3 fruit fly cellular contexts compared by ENCODE assay signal in genomic region chrX:11544951-11545426, dm6.
TF ChIP-seq lines count a peak whose summit lies in the region.

No protein-coding gene starts in this region.

- TF ChIP-seq CTCF in whole organism, embryonic (GFP tag; optimal IDR thresholded peaks at IDR 0.05; lab: Kevin White, UChicago) = no peak

TF ChIP-seq in whole organism, embryonic, 481 proteins besides CTCF, POLR2A, EP300 and RAD21:
- no peak for TF ChIP-seq hkb (optimal IDR thresholded peaks at IDR 0.05; lab: Kevin White, UChicago)
- no peak for TF ChIP-seq hkb (GFP tag; IDR thresholded peaks at IDR 0.05; lab: Robert Waterston, UW)
- peak; percentile 7; the same call in 1 of the 2 replicates for TF ChIP-seq Drgx (GFP tag; IDR thresholded peaks at IDR 0.05; lab: Robert Waterston, UW)
- TF ChIP-seq emc (GFP tag; optimal IDR thresholded peaks at IDR 0.05; lab: Kevin White, UChicago) = no peak
- TF ChIP-seq ERR (GFP tag; optimal IDR thresholded peaks at IDR 0.05; lab: Kevin White, UChicago) = no peak
- no peak for TF ChIP-seq hb (GFP tag; IDR thresholded peaks at IDR 0.05; lab: Robert Waterston, UW; ENCODE audit: partially characterized antibody)
- TF ChIP-seq cad (GFP tag; optimal IDR thresholded peaks at IDR 0.05; lab: Kevin White, UChicago) = no peak
- no peak for TF ChIP-seq CG10979 (tag; optimal IDR thresholded peaks at IDR 0.05; lab: Kevin White, UChicago)
- no peak for TF ChIP-seq Xbp1 (GFP tag; optimal IDR thresholded peaks at IDR 0.05; lab: Kevin White, UChicago)
- peak in 1 of 2 experiments; percentile 56 for TF ChIP-seq bsh (GFP tag; optimal IDR thresholded peaks at IDR 0.05; lab: Kevin White, UChicago)
- no peak for TF ChIP-seq fd102C (GFP tag; optimal IDR thresholded peaks at IDR 0.05; lab: Kevin White, UChicago)

TF ChIP-seq in whole organism, prepupa, 60 proteins besides CTCF, POLR2A, EP300 and RAD21:
- TF ChIP-seq CG15336 (GFP tag; IDR thresholded peaks at IDR 0.05; lab: Robert Waterston, UW) (peak; percentile 7; the same call in 1 of the 2 replicates), dac (GFP tag; optimal IDR thresholded peaks at IDR 0.05; lab: Kevin White, UChicago) (no peak), eg (GFP tag; IDR thresholded peaks at IDR 0.05; lab: Robert Waterston, UW) (peak; percentile 16; the same call in 1 of the 3 replicates), Lpt (GFP tag; optimal IDR thresholded peaks at IDR 0.05; lab: Kevin White, UChicago) (peak; percentile 44), CG6276 (GFP tag; optimal IDR thresholded peaks at IDR 0.05; lab: Kevin White, UChicago) (peak; percentile 43), CG9139 (GFP tag; optimal IDR thresholded peaks at IDR 0.05; lab: Kevin White, UChicago) (no peak), CG8119 (GFP tag; IDR thresholded peaks at IDR 0.05; lab: Robert Waterston, UW) (peak; percentile 47; the same call in 2 of the 3 replicates), CG32006 (GFP tag; optimal IDR thresholded peaks at IDR 0.05; lab: Kevin White, UChicago) (peak; percentile 7), CG7368 (GFP tag; optimal IDR thresholded peaks at IDR 0.05; lab: Kevin White, UChicago) (no peak), CG10669 (GFP tag; optimal IDR thresholded peaks at IDR 0.05; lab: Kevin White, UChicago) (no peak), CG6163 (GFP tag; IDR thresholded peaks at IDR 0.05; lab: Robert Waterston, UW) (peak; percentile 53; the same call in 2 of the 3 replicates)

TF ChIP-seq in whole organism, pupa, 21 proteins besides CTCF, POLR2A, EP300 and RAD21:
- TF ChIP-seq Pif1A (GFP tag; optimal IDR thresholded peaks at IDR 0.05; lab: Kevin White, UChicago) (peak; percentile 61), rn (GFP tag; IDR thresholded peaks at IDR 0.05; lab: Robert Waterston, UW) (no peak), CG8301 (tag; optimal IDR thresholded peaks at IDR 0.05; lab: Kevin White, UChicago) (peak; percentile 25), CG8159 (tag; optimal IDR thresholded peaks at IDR 0.05; lab: Kevin White, UChicago) (no peak), CG12605 (GFP tag; IDR thresholded peaks at IDR 0.05; lab: Robert Waterston, UW) (no peak), Pif1B (GFP tag; optimal IDR thresholded peaks at IDR 0.05; lab: Kevin White, UChicago) (peak; percentile 46), D1 (tag; optimal IDR thresholded peaks at IDR 0.05; lab: Kevin White, UChicago) (no peak), CG4496 (GFP tag; IDR thresholded peaks at IDR 0.05; lab: Robert Waterston, UW) (peak; percentile 52; the same call in 1 of the 3 replicates), fd96Ca (GFP tag; IDR thresholded peaks at IDR 0.05; lab: Robert Waterston, UW) (peak; percentile 52; the same call in 2 of the 3 replicates), CG13204 (GFP tag; optimal IDR thresholded peaks at IDR 0.05; lab: Kevin White, UChicago) (no peak), gl (tag; optimal IDR thresholded peaks at IDR 0.05; lab: Kevin White, UChicago) (no peak), CG14655 (GFP tag; optimal IDR thresholded peaks at IDR 0.05; lab: Kevin White, UChicago) (peak; percentile 71), EcR (GFP tag; optimal IDR thresholded peaks at IDR 0.05; lab: Kevin White, UChicago) (peak; percentile 57)

Comparison
In these comparisons a context has a peak if more than half of its experiments do, and no peak if none do; other contexts are left out.
1. Of the 7 proteins assayed by ChIP-seq in both whole organism, embryonic and whole organism, prepupa: peak only in whole organism, embryonic: none; only in whole organism, prepupa: Lpt; in both: none; in neither: 6.